Fruit fly (Drosophila melanogaster) whole organism, embryonic: ENCODE results near the gene hfp.

Experiments used
- ATbp ChIP-seq: fragments of 200-800 bp; sonication (Bioruptor generic); optimal IDR thresholded peaks from 2 replicates; lab custom pipeline; 2017; ENCODE audit warnings: missing biosample characterization, mild to moderate bottlenecking, missing genetic modification characterization, missing genetic modification reagents
- Antp ChIP-seq: fragments of 200-800 bp; sonication (Bioruptor generic); optimal IDR thresholded peaks from 3 replicates; lab custom pipeline; 2016; ENCODE audit warnings: missing biosample characterization, missing genetic modification characterization
- Blimp-1 ChIP-seq: fragments of 200-800 bp; sonication (Bioruptor generic); optimal IDR thresholded peaks from 3 replicates; lab custom pipeline; 2018; ENCODE audit warnings: missing biosample characterization, missing genetic modification characterization, mild to moderate bottlenecking, moderate library complexity, missing genetic modification reagents
- CG11085 ChIP-seq: fragments of 200-800 bp; sonication (Bioruptor generic); IDR thresholded peaks from 2 replicates; pipeline ENCODE4 v1.3.6; 2022; ENCODE audit warnings: missing biosample characterization, missing genetic modification characterization
- CG11247 ChIP-seq: fragments of 200-800 bp; sonication (Bioruptor generic); IDR thresholded peaks from 2 replicates; pipeline ENCODE4 v1.3.6; 2022; ENCODE audit warnings: missing biosample characterization, missing genetic modification characterization
- CG11504 ChIP-seq: fragments of 200-800 bp; sonication (Bioruptor generic); optimal IDR thresholded peaks from 3 replicates; lab custom pipeline; 2019; ENCODE audit warnings: missing biosample characterization, mild to moderate bottlenecking, missing genetic modification characterization, moderate library complexity
- CG11723 ChIP-seq: fragments of 200-800 bp; sonication (Bioruptor generic); optimal IDR thresholded peaks from 2 replicates; lab custom pipeline; 2017; ENCODE audit warnings: missing biosample characterization, mild to moderate bottlenecking, missing genetic modification characterization
- CG13424 ChIP-seq: fragments of 200-800 bp; sonication (Bioruptor generic); optimal IDR thresholded peaks from 2 replicates; lab custom pipeline; 2019; ENCODE audit warnings: missing biosample characterization, mild to moderate bottlenecking, missing genetic modification characterization, moderate library complexity
- CG13775 ChIP-seq: fragments of 200-800 bp; sonication (Bioruptor generic); optimal IDR thresholded peaks from 3 replicates; lab custom pipeline; 2017; ENCODE audit warnings: missing biosample characterization, mild to moderate bottlenecking, missing genetic modification characterization
- CG15696 ChIP-seq: fragments of 200-800 bp; sonication (Bioruptor generic); optimal IDR thresholded peaks from 2 replicates; lab custom pipeline; 2019; ENCODE audit warnings: missing biosample characterization, mild to moderate bottlenecking, missing genetic modification characterization, moderate library complexity
- CG17359 ChIP-seq: fragments of 200-800 bp; sonication (Bioruptor generic); optimal IDR thresholded peaks from 3 replicates; lab custom pipeline; 2018; ENCODE audit warnings: missing biosample characterization, mild to moderate bottlenecking, missing genetic modification characterization, moderate library complexity
- CG17361 ChIP-seq: fragments of 200-800 bp; sonication (Bioruptor generic); IDR thresholded peaks from 3 replicates; pipeline ENCODE4 v1.3.6; 2022; ENCODE audit warnings: missing biosample characterization, missing genetic modification characterization
- CG17385 ChIP-seq: fragments of 200-800 bp; sonication (Bioruptor generic); optimal IDR thresholded peaks from 3 replicates; lab custom pipeline; 2018; ENCODE audit warnings: missing biosample characterization, mild to moderate bottlenecking, missing genetic modification characterization
- CG18262 ChIP-seq: fragments of 200-800 bp; optimal IDR thresholded peaks from 3 replicates; lab custom pipeline; 2019; ENCODE audit warnings: missing biosample characterization, mild to moderate bottlenecking, missing genetic modification characterization, moderate library complexity
- CG18476 ChIP-seq: fragments of 200-800 bp; sonication (Bioruptor generic); optimal IDR thresholded peaks from 2 replicates; lab custom pipeline; 2016; ENCODE audit warnings: missing biosample characterization, mild to moderate bottlenecking, missing genetic modification characterization
- CG2678 ChIP-seq: fragments of 200-800 bp; sonication (Bioruptor generic); optimal IDR thresholded peaks from 3 replicates; lab custom pipeline; 2019; ENCODE audit warnings: missing biosample characterization, mild to moderate bottlenecking, missing genetic modification characterization, moderate library complexity
- CG2712 ChIP-seq: fragments of 200-800 bp; optimal IDR thresholded peaks from 3 replicates; lab custom pipeline; 2019; ENCODE audit warnings: missing biosample characterization, mild to moderate bottlenecking, missing genetic modification characterization, moderate library complexity
- CG3281 ChIP-seq: fragments of 200-800 bp; sonication (Bioruptor generic); optimal IDR thresholded peaks from 3 replicates; lab custom pipeline; 2017; ENCODE audit warnings: missing biosample characterization, mild to moderate bottlenecking, missing genetic modification characterization
- CG3838 ChIP-seq: fragments of 200-800 bp; sonication (Bioruptor generic); optimal IDR thresholded peaks from 3 replicates; lab custom pipeline; 2016; ENCODE audit warnings: missing biosample characterization, missing genetic modification characterization
- CG4730 ChIP-seq: fragments of 200-800 bp; sonication (Bioruptor generic); IDR thresholded peaks from 2 replicates; pipeline ENCODE4 v1.3.6; 2022; ENCODE audit warnings: missing biosample characterization, missing genetic modification characterization
- CG6689 ChIP-seq: fragments of 200-800 bp; sonication (Bioruptor generic); IDR thresholded peaks from 2 replicates; pipeline ENCODE4 v1.3.6; 2022; ENCODE audit warnings: missing biosample characterization, missing genetic modification characterization
- CG7372 ChIP-seq: fragments of 200-800 bp; sonication (Bioruptor generic); IDR thresholded peaks from 2 replicates; pipeline ENCODE4 v1.3.6; 2022; ENCODE audit warnings: missing biosample characterization, missing genetic modification characterization
- CG8765 ChIP-seq: fragments of 200-800 bp; sonication (Bioruptor generic); IDR thresholded peaks from 2 replicates; pipeline ENCODE4 v1.3.6; 2022; ENCODE audit warnings: missing biosample characterization, missing genetic modification characterization
- D ChIP-seq, 2 experiments: fragments of 200-800 bp in 1 of 2; fragments of >200 bp in 1 of 2; sonication (Bioruptor generic) in 1 of 2; optimal IDR thresholded peaks; 2 replicates in 1 of 2; 3 replicates in 1 of 2; lab custom pipeline; 2017; ENCODE audit warnings: mild to moderate bottlenecking in 1 of 2, missing biosample characterization in 1 of 2, missing genetic modification characterization in 1 of 2, missing genetic modification reagents in 1 of 2
- Drgx ChIP-seq: fragments of 200-800 bp; sonication (Bioruptor generic); IDR thresholded peaks from 2 replicates; pipeline ENCODE4 v1.3.6; 2022; ENCODE audit warnings: missing biosample characterization, missing genetic modification characterization
- H15 ChIP-seq: fragments of 200-800 bp; sonication (Bioruptor generic); IDR thresholded peaks from 3 replicates; pipeline ENCODE4 v1.3.6; 2022; ENCODE audit warnings: missing biosample characterization, missing genetic modification characterization
- Hey ChIP-seq: fragments of 200-800 bp; sonication (Bioruptor generic); optimal IDR thresholded peaks from 3 replicates; lab custom pipeline; 2018; ENCODE audit warnings: missing biosample characterization, mild to moderate bottlenecking, missing genetic modification characterization
- Hr51 ChIP-seq, 2 experiments: fragments of 200-800 bp; sonication (Bioruptor generic); optimal IDR thresholded peaks; 2 replicates in 1 of 2; 3 replicates in 1 of 2; lab custom pipeline; 2016 to 2018; ENCODE audit warnings: missing biosample characterization in 2 of 2, missing genetic modification characterization in 2 of 2, mild to moderate bottlenecking in 1 of 2, moderate library complexity in 1 of 2
- Hsf ChIP-seq: fragments of 200-800 bp; sonication (Bioruptor generic); optimal IDR thresholded peaks from 3 replicates; lab custom pipeline; 2016; ENCODE audit warnings: missing biosample characterization, missing genetic modification characterization
- PHDP ChIP-seq: fragments of 200-800 bp; sonication (Bioruptor generic); optimal IDR thresholded peaks from 3 replicates; lab custom pipeline; 2018; ENCODE audit warnings: missing biosample characterization, mild to moderate bottlenecking, missing genetic modification characterization, moderate library complexity
- Sox100B ChIP-seq: fragments of 200-800 bp; sonication (Bioruptor generic); optimal IDR thresholded peaks from 3 replicates; lab custom pipeline; 2018; ENCODE audit warnings: missing biosample characterization, mild to moderate bottlenecking, missing genetic modification characterization
- Sox102F ChIP-seq: fragments of 200-800 bp; sonication (Bioruptor generic); optimal IDR thresholded peaks from 2 replicates; lab custom pipeline; 2018; ENCODE audit warnings: missing biosample characterization, mild to moderate bottlenecking, missing genetic modification characterization, moderate library complexity
- Sry-β ChIP-seq: fragments of 200-800 bp; sonication (Bioruptor generic); optimal IDR thresholded peaks from 2 replicates; lab custom pipeline; 2018; ENCODE audit warnings: missing biosample characterization, mild to moderate bottlenecking, missing genetic modification characterization, moderate library complexity
- Ssrp ChIP-seq: fragments of 200-800 bp; sonication (Bioruptor generic); optimal IDR thresholded peaks from 2 replicates; lab custom pipeline; 2018; ENCODE audit warnings: missing biosample characterization, mild to moderate bottlenecking, missing genetic modification characterization, moderate library complexity
- Taf1 ChIP-seq: fragments of 200-800 bp; sonication (Bioruptor generic); IDR thresholded peaks from 2 replicates; pipeline ENCODE4 v1.3.6; 2022; ENCODE audit warnings: missing biosample characterization, missing genetic modification characterization
- chn ChIP-seq: fragments of 200-800 bp; sonication (Bioruptor generic); optimal IDR thresholded peaks from 2 replicates; lab custom pipeline; 2016; ENCODE audit warnings: missing biosample characterization, missing genetic modification characterization
- ci ChIP-seq: fragments of 200-800 bp; sonication (Bioruptor generic); IDR thresholded peaks from 3 replicates; pipeline ENCODE4 v1.3.6; 2022; ENCODE audit warnings: missing biosample characterization, missing genetic modification characterization
- dpn ChIP-seq, 2 experiments: fragments of 200-800 bp; sonication (Bioruptor generic); optimal IDR thresholded peaks; 3 replicates each; lab custom pipeline; 2016; ENCODE audit warnings: missing biosample characterization in 2 of 2, missing genetic modification characterization in 2 of 2
- dysf ChIP-seq: fragments of 200-800 bp; sonication (Bioruptor generic); IDR thresholded peaks from 3 replicates; pipeline ENCODE4 v1.3.6; 2022; ENCODE audit warnings: missing biosample characterization, missing genetic modification characterization
- gcm ChIP-seq: fragments of 200-800 bp; sonication (Bioruptor generic); optimal IDR thresholded peaks from 2 replicates; lab custom pipeline; 2019; ENCODE audit warnings: missing biosample characterization, mild to moderate bottlenecking, missing genetic modification characterization, moderate library complexity
- ken ChIP-seq: fragments of 200-800 bp; sonication (Bioruptor generic); IDR thresholded peaks from 3 replicates; pipeline ENCODE4 v1.3.6; 2022; ENCODE audit warnings: missing biosample characterization, missing genetic modification characterization
- peb ChIP-seq: fragments of 200-800 bp; sonication (Bioruptor generic); IDR thresholded peaks from 2 replicates; pipeline ENCODE4 v1.3.6; 2022; ENCODE audit warnings: missing biosample characterization, missing genetic modification characterization
- row ChIP-seq: fragments of 200-800 bp; sonication (Bioruptor generic); IDR thresholded peaks from 3 replicates; pipeline ENCODE4 v1.3.6; 2022; ENCODE audit warnings: missing biosample characterization, missing genetic modification characterization
- shn ChIP-seq: fragments of 200-800 bp; sonication (Bioruptor generic); optimal IDR thresholded peaks from 3 replicates; lab custom pipeline; 2016; ENCODE audit warnings: missing biosample characterization, missing genetic modification characterization
- sisA ChIP-seq: fragments of 200-800 bp; sonication (Bioruptor generic); IDR thresholded peaks from 2 replicates; pipeline ENCODE4 v1.3.6; 2022; ENCODE audit warnings: missing biosample characterization, missing genetic modification characterization
- so ChIP-seq: fragments of 200-800 bp; sonication (Bioruptor generic); IDR thresholded peaks from 3 replicates; pipeline ENCODE4 v1.3.6; 2022; ENCODE audit warnings: missing biosample characterization, missing genetic modification characterization
- sqz ChIP-seq: fragments of 200-800 bp; sonication (Bioruptor generic); optimal IDR thresholded peaks from 3 replicates; lab custom pipeline; 2018; ENCODE audit warnings: missing biosample characterization, mild to moderate bottlenecking, missing genetic modification characterization
- tio ChIP-seq: fragments of 200-800 bp; sonication (Bioruptor generic); optimal IDR thresholded peaks from 2 replicates; lab custom pipeline; 2017; ENCODE audit warnings: missing biosample characterization, missing genetic modification characterization, inconsistent platforms
- ttk ChIP-seq: fragments of 200-800 bp; sonication (Bioruptor generic); IDR thresholded peaks from 2 replicates; pipeline ENCODE4 v2.1.2; 2022; ENCODE audit warnings: missing biosample characterization, missing genetic modification characterization
- unpg ChIP-seq: fragments of 200-800 bp; sonication (Bioruptor generic); optimal IDR thresholded peaks from 3 replicates; lab custom pipeline; 2018; ENCODE audit warnings: missing biosample characterization, mild to moderate bottlenecking, missing genetic modification characterization, moderate library complexity

hfp gene

dm6 chr3L:1464465-1464864 is 37.9 kb downstream of the hfp start (continued):
- TF ChIP-seq shn (GFP tag; lab: Kevin White, UChicago) (peak; percentile 3), dysf (GFP tag; lab: Robert Waterston, UW) (peak; percentile 22; the same call in 1 of the 3 replicates), CG2678 (tag; lab: Kevin White, UChicago) (peak; percentile 3), Sox100B (GFP tag; lab: Kevin White, UChicago) (peak; percentile 13), CG3838 (GFP tag; lab: Kevin White, UChicago) (peak; percentile 42), CG11085 (no peak), CG13775 (GFP tag; lab: Kevin White, UChicago) (peak; percentile 26), unpg (GFP tag; lab: Kevin White, UChicago) (peak; percentile 38), CG15696 (tag; lab: Kevin White, UChicago) (no peak), Sry-β (GFP tag; lab: Kevin White, UChicago) (no peak), CG4730 (no peak), ttk (GFP tag; lab: Robert Waterston, UW) (peak; percentile 44; the same call in 1 of the 2 replicates), ken (GFP tag; lab: Robert Waterston, UW) (no peak), CG11247 (GFP tag; lab: Robert Waterston, UW) (no peak; the same call in 1 of the 2 replicates), Blimp-1 (peak; percentile 38), ci (GFP tag; lab: Robert Waterston, UW) (peak; percentile 59; the same call in 2 of the 3 replicates), CG17385 (peak; percentile 27), PHDP (peak; percentile 30), CG18476 (peak; percentile 8), CG2712 (tag; lab: Kevin White, UChicago) (peak; percentile 49), CG17359 (tag; lab: Kevin White, UChicago) (peak; percentile 44), D (optimal IDR thresholded peaks at IDR 0.05; lab: Kevin White, UChicago) (no peak), D (GFP tag; optimal IDR thresholded peaks at IDR 0.05; lab: Kevin White, UChicago) (peak; percentile 34), Hr51 (GFP tag; optimal IDR thresholded peaks at IDR 0.05; lab: Kevin White, UChicago) (peak; percentile 6 to 51), CG11504 (tag; lab: Kevin White, UChicago) (peak; percentile 42), sisA (GFP tag; lab: Robert Waterston, UW) (peak; percentile 20; the same call in 1 of the 2 replicates), Ssrp (tag; lab: Kevin White, UChicago) (peak; percentile 62), dpn (GFP tag; optimal IDR thresholded peaks at IDR 0.05; lab: Kevin White, UChicago) (peak in 1 of 2 experiments; percentile 25), Taf1 (GFP tag; lab: Robert Waterston, UW) (no peak), Hsf (GFP tag; lab: Kevin White, UChicago) (peak; percentile 25), CG13424 (tag; lab: Kevin White, UChicago) (peak; percentile 34), Hey (tag; lab: Kevin White, UChicago) (no peak), Antp (GFP tag; lab: Kevin White, UChicago) (no peak), CG6689 (GFP tag; lab: Robert Waterston, UW) (peak; percentile 52), so (peak; percentile 30; the same call in 1 of the 3 replicates), chn (GFP tag; lab: Kevin White, UChicago) (peak; percentile 7), gcm (GFP tag; lab: Kevin White, UChicago) (peak; percentile 10), row (GFP tag; lab: Robert Waterston, UW) (peak; percentile 29; the same call in 1 of the 3 replicates), H15 (GFP tag; lab: Robert Waterston, UW) (0 out of 3 replicates have a peak, but pooled peaks have one; percentile 40), Sox102F (GFP tag; lab: Kevin White, UChicago) (peak; percentile 56), Drgx (GFP tag; lab: Robert Waterston, UW) (peak; percentile 57; the same call in 1 of the 2 replicates), CG11723 (peak; percentile 22), CG18262 (peak; percentile 38), tio (GFP tag; lab: Kevin White, UChicago) (peak; percentile 41), peb (GFP tag; lab: Robert Waterston, UW) (no peak), ATbp (GFP tag; lab: Kevin White, UChicago) (peak; percentile 43), CG3281 (GFP tag; lab: Kevin White, UChicago) (no peak), CG17361 (GFP tag; lab: Robert Waterston, UW) (peak; percentile 52; the same call in 2 of the 3 replicates), CG8765 (GFP tag; lab: Robert Waterston, UW) (peak; percentile 53), CG7372 (peak; percentile 32; the same call in 1 of the 2 replicates), sqz (peak; percentile 35)
